Fruit fly (Drosophila melanogaster): ENCODE measurements around the gene Cyp12a4.

DNA sequence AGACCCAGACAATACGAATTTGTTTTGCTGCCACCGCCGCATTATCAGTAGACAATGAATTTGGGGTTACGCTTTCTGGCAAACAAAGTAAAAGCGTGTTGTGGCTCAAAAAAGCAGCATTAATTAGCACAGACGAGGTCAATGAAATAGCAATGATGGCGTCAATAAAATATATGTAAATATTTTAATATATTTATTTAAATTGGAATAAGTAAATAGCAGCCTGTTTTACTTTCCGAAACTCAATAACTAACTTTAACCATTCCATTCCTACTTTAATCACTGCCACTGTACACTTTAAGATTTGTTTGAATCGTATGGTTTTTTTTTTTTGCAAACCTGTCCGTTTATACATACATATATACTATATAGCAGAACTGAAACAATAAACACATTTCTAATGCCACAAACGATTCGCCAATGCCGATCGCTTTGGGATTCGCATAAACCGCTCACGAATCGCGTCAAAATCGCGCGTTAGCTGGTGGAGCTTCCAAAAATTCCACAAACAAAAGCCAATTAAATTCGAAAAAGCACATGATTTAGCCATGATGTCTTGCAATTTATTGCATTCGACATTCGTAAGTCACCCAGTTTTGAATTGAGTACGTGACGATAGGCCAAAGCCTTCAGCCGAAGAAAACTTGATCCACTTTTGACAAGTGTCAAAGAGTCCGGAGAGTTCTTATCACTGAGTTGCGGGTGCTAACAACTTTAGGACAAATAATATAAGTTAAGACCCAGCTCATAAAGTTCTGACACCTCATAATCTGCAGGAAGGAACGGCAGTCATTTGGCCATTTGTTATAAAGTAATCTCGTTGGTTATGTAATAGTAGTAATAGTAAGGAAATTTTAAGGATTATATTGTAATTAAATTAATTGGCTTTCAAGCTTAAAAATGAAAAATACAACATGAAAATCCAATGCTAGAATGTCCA is 17.2 kb downstream of the Cyp12a4 start:
- no peak for TF ChIP-seq Sin3A (optimal IDR thresholded peaks at IDR 0.05)
- TF ChIP-seq psq (optimal IDR thresholded peaks at IDR 0.05) = no peak
